Fruit fly (Drosophila melanogaster) whole organism, embryonic: ENCODE results near the gene CG9372.

Experiments
- Ada2b ChIP-seq: fragments of 200-800 bp; sonication (Bioruptor generic); IDR thresholded peaks from 2 replicates; pipeline ENCODE4 v1.3.6; 2022; ENCODE audit warnings: missing biosample characterization, missing genetic modification characterization
- C15 ChIP-seq: fragments of 200-800 bp; sonication (Bioruptor generic); IDR thresholded peaks from 3 replicates; pipeline ENCODE4 v1.3.6; 2022; ENCODE audit warnings: missing biosample characterization, missing genetic modification characterization
- CG10321 ChIP-seq: fragments of 200-800 bp; sonication (Bioruptor generic); IDR thresholded peaks from 2 replicates; pipeline ENCODE4 v1.3.6; 2022; ENCODE audit warnings: missing biosample characterization, missing genetic modification characterization
- CG11247 ChIP-seq: fragments of 200-800 bp; sonication (Bioruptor generic); IDR thresholded peaks from 2 replicates; pipeline ENCODE4 v1.3.6; 2022; ENCODE audit warnings: missing biosample characterization, missing genetic modification characterization
- CG11456 ChIP-seq: fragments of 200-800 bp; sonication (Bioruptor generic); IDR thresholded peaks from 3 replicates; pipeline ENCODE4 v1.3.6; 2022; ENCODE audit warnings: missing biosample characterization, missing genetic modification characterization
- CG11560 ChIP-seq: fragments of 200-800 bp; sonication (Bioruptor generic); IDR thresholded peaks from 3 replicates; pipeline ENCODE4 v1.3.6; 2022; ENCODE audit warnings: missing biosample characterization, missing genetic modification characterization
- CG12219 ChIP-seq: fragments of 200-800 bp; sonication (Bioruptor generic); optimal IDR thresholded peaks from 3 replicates; lab custom pipeline; 2018; ENCODE audit warnings: missing biosample characterization, mild to moderate bottlenecking, missing genetic modification characterization
- CG12659 ChIP-seq: fragments of 200-800 bp; sonication (Bioruptor generic); optimal IDR thresholded peaks from 3 replicates; lab custom pipeline; 2017; ENCODE audit warnings: mild to moderate bottlenecking, missing biosample characterization, missing genetic modification reagents, missing genetic modification characterization
- CG15269 ChIP-seq: fragments of 200-800 bp; sonication (Bioruptor generic); optimal IDR thresholded peaks from 2 replicates; lab custom pipeline; 2018; ENCODE audit warnings: missing biosample characterization, mild to moderate bottlenecking, missing genetic modification characterization, moderate library complexity
- CG1603 ChIP-seq: fragments of 200-800 bp; sonication (Bioruptor generic); optimal IDR thresholded peaks from 2 replicates; lab custom pipeline; 2019; ENCODE audit warnings: missing biosample characterization, mild to moderate bottlenecking, missing genetic modification characterization, moderate library complexity
- CG17829 ChIP-seq: fragments of 200-800 bp; optimal IDR thresholded peaks from 2 replicates; lab custom pipeline; 2019; ENCODE audit warnings: missing biosample characterization, mild to moderate bottlenecking, missing genetic modification characterization, moderate library complexity
- CG1792 ChIP-seq: fragments of 200-800 bp; sonication (Bioruptor generic); optimal IDR thresholded peaks from 2 replicates; lab custom pipeline; 2016; ENCODE audit warnings: missing biosample characterization, missing genetic modification characterization
- CG2875 ChIP-seq: fragments of 200-800 bp; sonication (Bioruptor generic); optimal IDR thresholded peaks from 2 replicates; lab custom pipeline; 2017; ENCODE audit warnings: missing biosample characterization, mild to moderate bottlenecking, missing genetic modification characterization, missing genetic modification reagents
- CG30020 ChIP-seq: fragments of 200-800 bp; optimal IDR thresholded peaks from 2 replicates; lab custom pipeline; 2019; ENCODE audit warnings: missing biosample characterization, mild to moderate bottlenecking, missing genetic modification characterization, moderate library complexity
- CG4820 ChIP-seq: fragments of 200-800 bp; sonication (Bioruptor generic); optimal IDR thresholded peaks from 3 replicates; lab custom pipeline; 2016; ENCODE audit warnings: missing biosample characterization, missing genetic modification characterization
- CG5245 ChIP-seq: fragments of 200-800 bp; sonication (Bioruptor generic); optimal IDR thresholded peaks from 3 replicates; lab custom pipeline; 2016; ENCODE audit warnings: missing biosample characterization, missing genetic modification characterization
- CG5953 ChIP-seq: fragments of 200-800 bp; sonication (Bioruptor generic); IDR thresholded peaks from 2 replicates; pipeline ENCODE4 v1.3.6; 2022; ENCODE audit warnings: missing biosample characterization, missing genetic modification characterization
- CG6654 ChIP-seq: fragments of 200-800 bp; sonication (Bioruptor generic); optimal IDR thresholded peaks from 2 replicates; lab custom pipeline; 2017; ENCODE audit warnings: missing biosample characterization, mild to moderate bottlenecking, missing genetic modification characterization
- CG6765 ChIP-seq: fragments of 200-800 bp; sonication (Bioruptor generic); optimal IDR thresholded peaks from 3 replicates; lab custom pipeline; 2017; ENCODE audit warnings: missing biosample characterization, mild to moderate bottlenecking, missing genetic modification characterization
- Chrac-16 ChIP-seq: fragments of 200-800 bp; sonication (Bioruptor generic); optimal IDR thresholded peaks from 3 replicates; lab custom pipeline; 2016; ENCODE audit warnings: missing biosample characterization, missing genetic modification characterization
- Dbx ChIP-seq: fragments of 200-800 bp; sonication (Bioruptor generic); IDR thresholded peaks from 3 replicates; pipeline ENCODE4 v1.3.6; 2022; ENCODE audit warnings: missing biosample characterization, missing genetic modification characterization
- Dll ChIP-seq: fragments of 200-800 bp; sonication (Bioruptor generic); IDR thresholded peaks from 4 replicates; pipeline ENCODE4 v1.3.6; 2022; ENCODE audit warnings: missing biosample characterization, missing genetic modification characterization; ENCODE audit not compliant: partially characterized antibody
- Doc3 ChIP-seq: fragments of 200-800 bp; sonication (Bioruptor generic); IDR thresholded peaks from 3 replicates; pipeline ENCODE4 v1.3.6; 2022; ENCODE audit warnings: missing biosample characterization, missing genetic modification characterization; ENCODE audit not compliant: partially characterized antibody
- Dp ChIP-seq: fragments of 200-800 bp; sonication (Bioruptor generic); optimal IDR thresholded peaks from 2 replicates; lab custom pipeline; 2018; ENCODE audit warnings: missing biosample characterization, mild to moderate bottlenecking, missing genetic modification characterization, moderate library complexity
- Dref ChIP-seq: fragments of 200-800 bp; sonication (Bioruptor generic); IDR thresholded peaks from 2 replicates; pipeline ENCODE4 v1.3.6; 2022; ENCODE audit warnings: missing biosample characterization, missing genetic modification characterization
- Drgx ChIP-seq: fragments of 200-800 bp; sonication (Bioruptor generic); IDR thresholded peaks from 2 replicates; pipeline ENCODE4 v1.3.6; 2022; ENCODE audit warnings: missing biosample characterization, missing genetic modification characterization
- E2f1 ChIP-seq: fragments of 200-800 bp; sonication (Bioruptor generic); IDR thresholded peaks from 2 replicates; pipeline ENCODE4 v1.3.6; 2022; ENCODE audit warnings: missing biosample characterization, missing genetic modification characterization
- Fer3 ChIP-seq: fragments of 200-800 bp; sonication (Bioruptor generic); optimal IDR thresholded peaks from 2 replicates; lab custom pipeline; 2018; ENCODE audit warnings: missing biosample characterization, mild to moderate bottlenecking, missing genetic modification characterization, moderate library complexity
- HLH3B ChIP-seq: fragments of 200-800 bp; sonication (Bioruptor generic); IDR thresholded peaks from 2 replicates; pipeline ENCODE4 v1.3.6; 2022; ENCODE audit warnings: missing biosample characterization, missing genetic modification characterization
- Hmr ChIP-seq: fragments of 200-800 bp; sonication (Bioruptor generic); optimal IDR thresholded peaks from 3 replicates; lab custom pipeline; 2017; ENCODE audit warnings: mild to moderate bottlenecking, missing biosample characterization, missing genetic modification reagents, missing genetic modification characterization
- Hr51 ChIP-seq, 2 experiments: fragments of 200-800 bp; sonication (Bioruptor generic); optimal IDR thresholded peaks; 2 replicates in 1 of 2; 3 replicates in 1 of 2; lab custom pipeline; 2016 to 2018; ENCODE audit warnings: missing biosample characterization in 2 of 2, missing genetic modification characterization in 2 of 2, mild to moderate bottlenecking in 1 of 2, moderate library complexity in 1 of 2
- Myb ChIP-seq: fragments of 200-800 bp; sonication (Bioruptor generic); optimal IDR thresholded peaks from 2 replicates; lab custom pipeline; 2016; ENCODE audit warnings: missing biosample characterization, missing genetic modification characterization
- Opbp ChIP-seq: fragments of 200-800 bp; sonication (Bioruptor generic); IDR thresholded peaks from 3 replicates; pipeline ENCODE4 v1.3.6; 2022; ENCODE audit warnings: missing biosample characterization, missing genetic modification characterization; ENCODE audit not compliant: partially characterized antibody
- Side ChIP-seq: fragments of 200-800 bp; sonication (Bioruptor generic); optimal IDR thresholded peaks from 2 replicates; lab custom pipeline; 2016; ENCODE audit warnings: missing biosample characterization, missing genetic modification characterization
- Sox100B ChIP-seq: fragments of 200-800 bp; sonication (Bioruptor generic); optimal IDR thresholded peaks from 3 replicates; lab custom pipeline; 2018; ENCODE audit warnings: missing biosample characterization, mild to moderate bottlenecking, missing genetic modification characterization
- ap ChIP-seq: fragments of 200-800 bp; sonication (Bioruptor generic); IDR thresholded peaks from 2 replicates; pipeline ENCODE4 v1.3.6; 2022; ENCODE audit warnings: missing biosample characterization, missing genetic modification characterization
- bab2 ChIP-seq: fragments of 200-800 bp; sonication (Bioruptor generic); optimal IDR thresholded peaks from 2 replicates; lab custom pipeline; 2016; ENCODE audit warnings: missing biosample characterization, missing genetic modification characterization
- corto ChIP-seq: fragments of 200-800 bp; sonication (Bioruptor generic); optimal IDR thresholded peaks from 2 replicates; lab custom pipeline; 2016; ENCODE audit warnings: missing biosample characterization, mild to moderate bottlenecking, missing genetic modification characterization, moderate library complexity
- dysf ChIP-seq: fragments of 200-800 bp; sonication (Bioruptor generic); IDR thresholded peaks from 3 replicates; pipeline ENCODE4 v1.3.6; 2022; ENCODE audit warnings: missing biosample characterization, missing genetic modification characterization
- gfzf ChIP-seq: fragments of 200-800 bp; sonication (Bioruptor generic); optimal IDR thresholded peaks from 2 replicates; lab custom pipeline; 2016; ENCODE audit warnings: missing biosample characterization, mild to moderate bottlenecking, missing genetic modification characterization, moderate library complexity
- hth ChIP-seq: fragments of >200 bp; optimal IDR thresholded peaks from 2 replicates; lab custom pipeline; 2017; ENCODE audit warnings: inconsistent platforms
- inv ChIP-seq: fragments of 200-800 bp; sonication (Bioruptor generic); IDR thresholded peaks from 2 replicates; pipeline ENCODE4 v1.3.6; 2022; ENCODE audit warnings: missing biosample characterization, missing genetic modification characterization; ENCODE audit not compliant: partially characterized antibody
- kay ChIP-seq: fragments of 200-800 bp; sonication (Bioruptor generic); optimal IDR thresholded peaks from 2 replicates; lab custom pipeline; 2016; ENCODE audit warnings: missing biosample characterization, missing genetic modification characterization
- klu ChIP-seq: fragments of 200-800 bp; sonication (Bioruptor generic); IDR thresholded peaks from 2 replicates; pipeline ENCODE4 v1.3.6; 2022; ENCODE audit warnings: missing biosample characterization, missing genetic modification characterization
- lov ChIP-seq, 2 experiments: fragments of 200-800 bp in 1 of 2; fragments of >200 bp in 1 of 2; sonication (Bioruptor generic) in 1 of 2; IDR thresholded peaks in 1 of 2; optimal IDR thresholded peaks in 1 of 2; 2 replicates in 1 of 2; 3 replicates in 1 of 2; pipeline versions ENCODE4 v1.3.6 to Lab custom; 2017 to 2022; ENCODE audit warnings: missing biosample characterization in 1 of 2, missing genetic modification characterization in 1 of 2
- oc ChIP-seq: fragments of 200-800 bp; sonication (Bioruptor generic); optimal IDR thresholded peaks from 2 replicates; lab custom pipeline; 2018; ENCODE audit warnings: missing biosample characterization, mild to moderate bottlenecking, missing genetic modification characterization, moderate library complexity
- onecut ChIP-seq: fragments of 200-800 bp; sonication (Bioruptor generic); IDR thresholded peaks from 2 replicates; pipeline ENCODE4 v1.3.6; 2022; ENCODE audit warnings: missing biosample characterization, missing genetic modification characterization
- pfk ChIP-seq: fragments of 200-800 bp; sonication (Bioruptor generic); optimal IDR thresholded peaks from 2 replicates; lab custom pipeline; 2018; ENCODE audit warnings: missing biosample characterization, mild to moderate bottlenecking, missing genetic modification characterization, moderate library complexity
- phol ChIP-seq: fragments of 200-800 bp; sonication (Bioruptor generic); optimal IDR thresholded peaks from 3 replicates; lab custom pipeline; 2018; ENCODE audit warnings: missing biosample characterization, mild to moderate bottlenecking, missing genetic modification characterization, moderate library complexity
- tap ChIP-seq: fragments of 200-800 bp; optimal IDR thresholded peaks from 3 replicates; lab custom pipeline; 2019; ENCODE audit warnings: missing biosample characterization, mild to moderate bottlenecking, missing genetic modification characterization, moderate library complexity

Gene CG9372

DNA sequence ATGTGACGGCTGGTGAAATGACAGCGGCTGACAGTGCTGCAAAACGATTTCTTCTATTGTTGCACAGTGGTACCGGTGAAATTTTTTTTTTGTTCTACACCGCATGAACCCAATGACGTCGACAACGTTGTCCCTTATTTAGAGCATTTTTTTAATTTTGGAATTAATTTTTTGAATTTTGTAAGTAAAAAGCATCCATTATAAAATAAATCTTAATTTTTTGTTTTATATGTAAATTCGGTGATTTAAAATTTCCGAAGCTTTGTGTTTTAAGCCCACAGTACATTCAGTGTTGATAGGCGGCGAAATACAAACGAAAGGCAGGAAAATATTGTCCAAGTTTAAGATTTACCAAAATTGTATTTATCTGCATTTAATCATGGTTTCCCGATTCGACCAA lies 6.2 kb downstream of the CG9372 start, which contains the start of the genes Lon and PIG-F (continued):
- TF ChIP-seq klu (GFP tag; lab: Robert Waterston, UW) (peak; percentile 99), CG4820 (GFP tag; lab: Kevin White, UChicago) (peak; percentile 99), CG30020 (tag; lab: Kevin White, UChicago) (peak; percentile 93), onecut (GFP tag; lab: Robert Waterston, UW) (peak; percentile 96), Fer3 (peak; percentile 99), kay (GFP tag; lab: Kevin White, UChicago) (peak; percentile 98), CG6654 (GFP tag; lab: Kevin White, UChicago) (peak; percentile 95), pfk (GFP tag; lab: Kevin White, UChicago) (peak; percentile 77), bab2 (GFP tag; lab: Kevin White, UChicago) (peak; percentile 98), Drgx (peak; percentile 98), Sox100B (peak; percentile 100), CG11247 (GFP tag; lab: Robert Waterston, UW) (peak; percentile 98), inv (GFP tag; lab: Robert Waterston, UW) (peak; percentile 64), ap (GFP tag; lab: Robert Waterston, UW) (peak; percentile 95), Doc3 (GFP tag; lab: Robert Waterston, UW) (no peak; the same call in 2 of the 3 replicates), gfzf (peak; percentile 24), CG12659 (GFP tag; lab: Kevin White, UChicago) (peak; percentile 100), CG15269 (peak; percentile 99), Dref (peak; percentile 43), CG5953 (peak; percentile 95), Opbp (GFP tag; lab: Robert Waterston, UW) (no peak), lov (optimal IDR thresholded peaks at IDR 0.05; lab: Kevin White, UChicago) (no peak), lov (GFP tag; IDR thresholded peaks at IDR 0.05; lab: Robert Waterston, UW) (peak; percentile 95), tap (tag; lab: Kevin White, UChicago) (peak; percentile 97), CG2875 (GFP tag; lab: Kevin White, UChicago) (peak; percentile 99), CG5245 (peak; percentile 98), Hr51 (GFP tag; optimal IDR thresholded peaks at IDR 0.05; lab: Kevin White, UChicago) (peak; percentile 99), CG1792 (GFP tag; lab: Kevin White, UChicago) (peak; percentile 95), C15 (peak; percentile 95), Side (peak; percentile 97), Dbx (GFP tag; lab: Robert Waterston, UW) (peak; percentile 99), oc (peak; percentile 98), dysf (GFP tag; lab: Robert Waterston, UW) (peak; percentile 99), CG1603 (no peak), CG11456 (GFP tag; lab: Robert Waterston, UW) (peak; percentile 97), Dp (GFP tag; lab: Kevin White, UChicago) (peak; percentile 55), Myb (GFP tag; lab: Kevin White, UChicago) (peak; percentile 90), phol (tag; lab: Kevin White, UChicago) (peak; percentile 99), CG12219 (GFP tag; lab: Kevin White, UChicago) (peak; percentile 96), CG6765 (GFP tag; lab: Kevin White, UChicago) (peak; percentile 98), Chrac-16 (GFP tag; lab: Kevin White, UChicago) (peak; percentile 100), CG11560 (tag; lab: Robert Waterston, UW) (peak; percentile 94), Ada2b (GFP tag; lab: Robert Waterston, UW) (peak; percentile 98), corto (GFP tag; lab: Kevin White, UChicago) (peak; percentile 96), Dll (peak; percentile 76), CG17829 (tag; lab: Kevin White, UChicago) (peak; percentile 99), HLH3B (GFP tag; lab: Robert Waterston, UW) (peak; percentile 98), Hmr (GFP tag; lab: Kevin White, UChicago) (peak; percentile 99), E2f1 (peak; percentile 98), hth (lab: Kevin White, UChicago) (no peak), CG10321 (GFP tag; lab: Robert Waterston, UW) (peak; percentile 85)
